Worm (Caenorhabditis elegans) whole organism, early embryonic: ENCODE measurements around the gene unc-49.

Experiments used
- ama-1 ChIP-seq: fragments of 150-350 bp; optimal IDR thresholded peaks from 2 replicates; lab custom pipeline; 2014
- ceh-13 ChIP-seq: fragments of 200-800 bp; sonication (Bioruptor generic); optimal IDR thresholded peaks from 2 replicates; lab custom pipeline; 2018; ENCODE audit warnings: mild to moderate bottlenecking, missing genetic modification characterization, missing compliant biosample characterization
- ets-7 ChIP-seq: sonication (generic microtip); optimal IDR thresholded peaks from 2 replicates; lab custom pipeline; 2016; ENCODE audit warnings: missing genotype, missing genetic modification characterization, missing compliant biosample characterization
- hmg-4 ChIP-seq: fragments of 200-800 bp; sonication (Bioruptor generic); optimal IDR thresholded peaks from 2 replicates; lab custom pipeline; 2018; ENCODE audit warnings: mild to moderate bottlenecking, missing genetic modification characterization, missing compliant biosample characterization
- hnd-1 ChIP-seq: sonication (generic microtip); optimal IDR thresholded peaks from 2 replicates; lab custom pipeline; 2016; ENCODE audit warnings: missing genetic modification characterization, missing compliant biosample characterization

ce11 chrIII:10525927-10526326 is 5.4 kb downstream of the unc-49 start:
- no peak for TF ChIP-seq hmg-4 (GFP tag; lab: Kevin White, UChicago)
- no peak for TF ChIP-seq ama-1 (lab: Kevin White, UChicago)
- TF ChIP-seq hnd-1, result no peak
- no peak for TF ChIP-seq ets-7 (tag; lab: Kevin White, UChicago)
- no peak for TF ChIP-seq ceh-13 (GFP tag; lab: Kevin White, UChicago)
